Fruit fly (Drosophila melanogaster) whole organism, embryonic: ENCODE results near the gene KdelR.

Experiments used
- Asciz ChIP-seq: fragments of 200-800 bp; sonication (Bioruptor generic); optimal IDR thresholded peaks from 2 replicates; lab custom pipeline; 2017; ENCODE audit warnings: missing biosample characterization, mild to moderate bottlenecking, missing genetic modification characterization, missing genetic modification reagents
- Atf-2 ChIP-seq: fragments of 200-800 bp; sonication (Bioruptor generic); optimal IDR thresholded peaks from 2 replicates; lab custom pipeline; 2016; ENCODE audit warnings: missing biosample characterization, missing genetic modification characterization
- B-H1 ChIP-seq: fragments of 200-800 bp; sonication (Bioruptor generic); IDR thresholded peaks from 3 replicates; pipeline ENCODE4 v1.3.6; 2022; ENCODE audit warnings: missing biosample characterization, missing genetic modification characterization
- Blimp-1 ChIP-seq: fragments of 200-800 bp; sonication (Bioruptor generic); optimal IDR thresholded peaks from 3 replicates; lab custom pipeline; 2018; ENCODE audit warnings: missing biosample characterization, missing genetic modification characterization, mild to moderate bottlenecking, moderate library complexity, missing genetic modification reagents
- Bteb2 ChIP-seq: fragments of 200-800 bp; sonication (Bioruptor generic); optimal IDR thresholded peaks from 2 replicates; lab custom pipeline; 2016; ENCODE audit warnings: missing biosample characterization, missing genetic modification characterization
- CG10431 ChIP-seq: fragments of 200-800 bp; sonication (Bioruptor generic); optimal IDR thresholded peaks from 3 replicates; lab custom pipeline; 2018; ENCODE audit warnings: missing biosample characterization, mild to moderate bottlenecking, missing genetic modification characterization
- CG1233 ChIP-seq: fragments of 200-800 bp; sonication (Bioruptor generic); optimal IDR thresholded peaks from 4 replicates; lab custom pipeline; 2018; ENCODE audit warnings: missing biosample characterization, mild to moderate bottlenecking, missing genetic modification characterization
- CG12942 ChIP-seq: fragments of 200-800 bp; sonication (Bioruptor generic); optimal IDR thresholded peaks from 3 replicates; lab custom pipeline; 2016; ENCODE audit warnings: missing biosample characterization, missing genetic modification characterization
- CG15696 ChIP-seq: fragments of 200-800 bp; sonication (Bioruptor generic); optimal IDR thresholded peaks from 2 replicates; lab custom pipeline; 2019; ENCODE audit warnings: missing biosample characterization, mild to moderate bottlenecking, missing genetic modification characterization, moderate library complexity
- CG1647 ChIP-seq: fragments of 200-800 bp; sonication (Bioruptor generic); optimal IDR thresholded peaks from 3 replicates; lab custom pipeline; 2016; ENCODE audit warnings: missing biosample characterization, missing genetic modification characterization
- CG16815 ChIP-seq: fragments of 200-800 bp; sonication (Bioruptor generic); optimal IDR thresholded peaks from 3 replicates; lab custom pipeline; 2017; ENCODE audit warnings: missing biosample characterization, mild to moderate bottlenecking, missing genetic modification characterization
- CG17361 ChIP-seq: fragments of 200-800 bp; sonication (Bioruptor generic); IDR thresholded peaks from 3 replicates; pipeline ENCODE4 v1.3.6; 2022; ENCODE audit warnings: missing biosample characterization, missing genetic modification characterization
- CG17385 ChIP-seq: fragments of 200-800 bp; sonication (Bioruptor generic); optimal IDR thresholded peaks from 3 replicates; lab custom pipeline; 2018; ENCODE audit warnings: missing biosample characterization, mild to moderate bottlenecking, missing genetic modification characterization
- CG18476 ChIP-seq: fragments of 200-800 bp; sonication (Bioruptor generic); optimal IDR thresholded peaks from 2 replicates; lab custom pipeline; 2016; ENCODE audit warnings: missing biosample characterization, mild to moderate bottlenecking, missing genetic modification characterization
- CG18599 ChIP-seq: fragments of 200-800 bp; sonication (Bioruptor generic); optimal IDR thresholded peaks from 3 replicates; lab custom pipeline; 2017; ENCODE audit warnings: missing biosample characterization, missing genetic modification characterization, mild to moderate bottlenecking, moderate library complexity, missing genetic modification reagents
- CG4424 ChIP-seq: fragments of 200-800 bp; sonication (Bioruptor generic); optimal IDR thresholded peaks from 3 replicates; lab custom pipeline; 2016; ENCODE audit warnings: missing biosample characterization, missing genetic modification characterization
- CG4707 ChIP-seq: fragments of 200-800 bp; sonication (Bioruptor generic); optimal IDR thresholded peaks from 2 replicates; lab custom pipeline; 2018; ENCODE audit warnings: missing biosample characterization, mild to moderate bottlenecking, missing genetic modification characterization, moderate library complexity
- CG4730 ChIP-seq: fragments of 200-800 bp; sonication (Bioruptor generic); IDR thresholded peaks from 2 replicates; pipeline ENCODE4 v1.3.6; 2022; ENCODE audit warnings: missing biosample characterization, missing genetic modification characterization
- CG6254 ChIP-seq: fragments of 200-800 bp; sonication (Bioruptor generic); optimal IDR thresholded peaks from 3 replicates; lab custom pipeline; 2017; ENCODE audit warnings: mild to moderate bottlenecking, missing biosample characterization, missing genetic modification reagents, missing genetic modification characterization
- CG6272 ChIP-seq: fragments of 200-800 bp; sonication (Bioruptor generic); IDR thresholded peaks from 2 replicates; pipeline ENCODE4 v1.3.6; 2022; ENCODE audit warnings: missing biosample characterization, missing genetic modification characterization
- CG6791 ChIP-seq: fragments of 200-800 bp; sonication (Bioruptor generic); IDR thresholded peaks from 3 replicates; pipeline ENCODE4 v1.3.6; 2022; ENCODE audit warnings: missing biosample characterization, missing genetic modification characterization; ENCODE audit not compliant: partially characterized antibody
- Dp ChIP-seq: fragments of 200-800 bp; sonication (Bioruptor generic); optimal IDR thresholded peaks from 2 replicates; lab custom pipeline; 2018; ENCODE audit warnings: missing biosample characterization, mild to moderate bottlenecking, missing genetic modification characterization, moderate library complexity
- HLH4C ChIP-seq: fragments of 200-800 bp; sonication (Bioruptor generic); IDR thresholded peaks from 3 replicates; pipeline ENCODE4 v1.3.6; 2022; ENCODE audit warnings: missing biosample characterization, missing genetic modification characterization; ENCODE audit not compliant: partially characterized antibody
- Hmr ChIP-seq: fragments of 200-800 bp; sonication (Bioruptor generic); optimal IDR thresholded peaks from 3 replicates; lab custom pipeline; 2017; ENCODE audit warnings: mild to moderate bottlenecking, missing biosample characterization, missing genetic modification reagents, missing genetic modification characterization
- Hr39 ChIP-seq: fragments of >200 bp; optimal IDR thresholded peaks from 2 replicates; lab custom pipeline; 2017
- MBD-R2 ChIP-seq: fragments of 200-800 bp; sonication (Bioruptor generic); IDR thresholded peaks from 2 replicates; pipeline ENCODE4 v1.3.6; 2022; ENCODE audit warnings: missing biosample characterization, missing genetic modification characterization
- Mrtf ChIP-seq: fragments of 200-800 bp; sonication (Bioruptor generic); IDR thresholded peaks from 3 replicates; pipeline ENCODE4 v1.3.6; 2022; ENCODE audit warnings: missing biosample characterization, missing genetic modification characterization
- Oaz ChIP-seq: fragments of 200-800 bp; sonication (Bioruptor generic); IDR thresholded peaks from 2 replicates; pipeline ENCODE4 v1.3.6; 2022; ENCODE audit warnings: missing biosample characterization, missing genetic modification characterization
- Ravus ChIP-seq: fragments of 200-800 bp; sonication (Bioruptor generic); IDR thresholded peaks from 2 replicates; pipeline ENCODE4 v1.3.6; 2022; ENCODE audit warnings: missing biosample characterization, missing genetic modification characterization
- Sox100B ChIP-seq: fragments of 200-800 bp; sonication (Bioruptor generic); optimal IDR thresholded peaks from 3 replicates; lab custom pipeline; 2018; ENCODE audit warnings: missing biosample characterization, mild to moderate bottlenecking, missing genetic modification characterization
- Spps ChIP-seq: fragments of 200-800 bp; sonication (Bioruptor generic); optimal IDR thresholded peaks from 2 replicates; lab custom pipeline; 2018; ENCODE audit warnings: missing biosample characterization, mild to moderate bottlenecking, missing genetic modification characterization
- Sry-β ChIP-seq: fragments of 200-800 bp; sonication (Bioruptor generic); optimal IDR thresholded peaks from 2 replicates; lab custom pipeline; 2018; ENCODE audit warnings: missing biosample characterization, mild to moderate bottlenecking, missing genetic modification characterization, moderate library complexity
- Taf1 ChIP-seq: fragments of 200-800 bp; sonication (Bioruptor generic); IDR thresholded peaks from 2 replicates; pipeline ENCODE4 v1.3.6; 2022; ENCODE audit warnings: missing biosample characterization, missing genetic modification characterization
- ac ChIP-seq: fragments of 200-800 bp; sonication (Bioruptor generic); optimal IDR thresholded peaks from 3 replicates; lab custom pipeline; 2017; ENCODE audit warnings: missing biosample characterization, mild to moderate bottlenecking, missing genetic modification characterization
- al ChIP-seq: fragments of 200-800 bp; sonication (Bioruptor generic); IDR thresholded peaks from 2 replicates; pipeline ENCODE4 v1.3.6; 2022; ENCODE audit warnings: missing biosample characterization, missing genetic modification characterization
- ap ChIP-seq: fragments of 200-800 bp; sonication (Bioruptor generic); IDR thresholded peaks from 2 replicates; pipeline ENCODE4 v1.3.6; 2022; ENCODE audit warnings: missing biosample characterization, missing genetic modification characterization
- br ChIP-seq: fragments of >200 bp; optimal IDR thresholded peaks from 2 replicates; lab custom pipeline; 2017
- chn ChIP-seq: fragments of 200-800 bp; sonication (Bioruptor generic); optimal IDR thresholded peaks from 2 replicates; lab custom pipeline; 2016; ENCODE audit warnings: missing biosample characterization, missing genetic modification characterization
- dimm ChIP-seq: fragments of 200-800 bp; sonication (Bioruptor generic); IDR thresholded peaks from 2 replicates; pipeline ENCODE4 v1.3.6; 2022; ENCODE audit warnings: missing biosample characterization, missing genetic modification characterization
- eyg ChIP-seq: fragments of 200-800 bp; sonication (Bioruptor generic); optimal IDR thresholded peaks from 3 replicates; lab custom pipeline; 2016; ENCODE audit warnings: missing biosample characterization, missing genetic modification characterization
- fu2 ChIP-seq: fragments of 200-800 bp; sonication (Bioruptor generic); optimal IDR thresholded peaks from 2 replicates; lab custom pipeline; 2016; ENCODE audit warnings: missing biosample characterization, missing genetic modification characterization
- gem ChIP-seq: fragments of 200-800 bp; sonication (Bioruptor generic); optimal IDR thresholded peaks from 2 replicates; lab custom pipeline; 2019; ENCODE audit warnings: missing biosample characterization, mild to moderate bottlenecking, missing genetic modification characterization, moderate library complexity
- jing ChIP-seq: fragments of 200-800 bp; sonication (Bioruptor generic); optimal IDR thresholded peaks from 2 replicates; lab custom pipeline; 2018; ENCODE audit warnings: missing biosample characterization, mild to moderate bottlenecking, missing genetic modification characterization
- kah ChIP-seq: fragments of 200-800 bp; sonication (Bioruptor generic); optimal IDR thresholded peaks from 2 replicates; lab custom pipeline; 2018; ENCODE audit warnings: missing biosample characterization, mild to moderate bottlenecking, missing genetic modification characterization
- nom ChIP-seq: fragments of 200-800 bp; sonication (Bioruptor generic); optimal IDR thresholded peaks from 2 replicates; lab custom pipeline; 2017; ENCODE audit warnings: missing biosample characterization, missing genetic modification characterization, mild to moderate bottlenecking, moderate library complexity, missing genetic modification reagents
- onecut ChIP-seq: fragments of 200-800 bp; sonication (Bioruptor generic); IDR thresholded peaks from 2 replicates; pipeline ENCODE4 v1.3.6; 2022; ENCODE audit warnings: missing biosample characterization, missing genetic modification characterization
- peb ChIP-seq: fragments of 200-800 bp; sonication (Bioruptor generic); IDR thresholded peaks from 2 replicates; pipeline ENCODE4 v1.3.6; 2022; ENCODE audit warnings: missing biosample characterization, missing genetic modification characterization
- prd ChIP-seq, 3 experiments: fragments of >200 bp in 2 of 3; fragments of 200-800 bp in 1 of 3; sonication (Bioruptor generic) in 1 of 3; optimal IDR thresholded peaks in 2 of 3; IDR thresholded peaks in 1 of 3; 2 replicates in 2 of 3; 3 replicates in 1 of 3; pipeline versions ENCODE4 v1.3.6 to Lab custom; 2017 to 2022; ENCODE audit warnings: missing biosample characterization in 1 of 3, missing genetic modification characterization in 1 of 3
- slp2 ChIP-seq: fragments of 200-800 bp; sonication (Bioruptor generic); optimal IDR thresholded peaks from 2 replicates; lab custom pipeline; 2016; ENCODE audit warnings: missing biosample characterization, missing genetic modification characterization
- ssp ChIP-seq: fragments of 200-800 bp; sonication (Bioruptor generic); IDR thresholded peaks from 2 replicates; pipeline ENCODE4 v1.3.6; 2022; ENCODE audit warnings: missing biosample characterization, missing genetic modification characterization
- yki ChIP-seq: fragments of >200 bp; optimal IDR thresholded peaks from 3 replicates; lab custom pipeline; 2018

The KdelR gene

dm6 chr2L:10381890-10382450, 44.7 kb upstream of the KdelR start, which contains the start of gene CG5096 (continued):
- TF ChIP-seq Blimp-1 (GFP tag; lab: Kevin White, UChicago) (peak; percentile 85), fu2 (peak; percentile 68), jing (GFP tag; lab: Kevin White, UChicago) (peak; percentile 55), ap (GFP tag; lab: Robert Waterston, UW) (peak; percentile 84), chn (GFP tag; lab: Kevin White, UChicago) (peak; percentile 55), ac (GFP tag; lab: Kevin White, UChicago) (no peak), peb (GFP tag; lab: Robert Waterston, UW) (peak; percentile 42; the same call in 1 of the 2 replicates), HLH4C (GFP tag; lab: Robert Waterston, UW) (no peak), CG18599 (GFP tag; lab: Kevin White, UChicago) (peak; percentile 97), Mrtf (GFP tag; lab: Robert Waterston, UW) (no peak; the same call in 2 of the 3 replicates), CG15696 (tag; lab: Kevin White, UChicago) (peak; percentile 42), eyg (GFP tag; lab: Kevin White, UChicago) (peak; percentile 69), Bteb2 (peak; percentile 80), B-H1 (GFP tag; lab: Robert Waterston, UW) (peak; percentile 85), Hmr (GFP tag; lab: Kevin White, UChicago) (peak; percentile 94), onecut (GFP tag; lab: Robert Waterston, UW) (peak; percentile 81), Sox100B (GFP tag; lab: Kevin White, UChicago) (peak; percentile 83), slp2 (peak; percentile 47), kah (GFP tag; lab: Kevin White, UChicago) (peak; percentile 67), MBD-R2 (GFP tag; lab: Robert Waterston, UW) (peak; percentile 79; the same call in 1 of the 2 replicates), CG17385 (peak; percentile 89), CG6272 (peak; percentile 81), prd (optimal IDR thresholded peaks at IDR 0.05; lab: Kevin White, UChicago) (no peak), prd (GFP tag; IDR thresholded peaks at IDR 0.05; lab: Robert Waterston, UW) (peak; percentile 87), CG4424 (GFP tag; lab: Kevin White, UChicago) (peak; percentile 74), CG6254 (GFP tag; lab: Kevin White, UChicago) (peak; percentile 60), CG12942 (GFP tag; lab: Kevin White, UChicago) (peak; percentile 76), Asciz (GFP tag; lab: Kevin White, UChicago) (peak; percentile 87), Ravus (GFP tag; lab: Robert Waterston, UW) (peak; percentile 60), CG4730 (peak; percentile 80), CG4707 (GFP tag; lab: Kevin White, UChicago) (peak; percentile 64), dimm (no peak; the same call in 1 of the 2 replicates), Dp (GFP tag; lab: Kevin White, UChicago) (no peak), CG6791 (GFP tag; lab: Robert Waterston, UW) (no peak), Oaz (GFP tag; lab: Robert Waterston, UW) (peak; percentile 85), ssp (GFP tag; lab: Robert Waterston, UW) (peak; percentile 62), nom (GFP tag; lab: Kevin White, UChicago) (no peak), CG16815 (GFP tag; lab: Kevin White, UChicago) (peak; percentile 14), gem (peak; percentile 93), CG17361 (peak; percentile 84; the same call in 2 of the 3 replicates), Spps (tag; lab: Kevin White, UChicago) (peak; percentile 67), yki (lab: Kevin White, UChicago) (no peak), CG1647 (GFP tag; lab: Kevin White, UChicago) (peak; percentile 67), CG18476 (GFP tag; lab: Kevin White, UChicago) (peak; percentile 84), Sry-β (GFP tag; lab: Kevin White, UChicago) (peak; percentile 22), Taf1 (GFP tag; lab: Robert Waterston, UW) (peak; percentile 82), CG1233 (GFP tag; lab: Kevin White, UChicago) (peak; percentile 84), Hr39 (lab: Kevin White, UChicago) (no peak), al (GFP tag; lab: Robert Waterston, UW) (peak; percentile 78), br (lab: Kevin White, UChicago) (no peak), Atf-2 (GFP tag; lab: Kevin White, UChicago) (peak; percentile 70), CG10431 (no peak)
